Worm (Caenorhabditis elegans): ENCODE data around the gene col-113.
A peak's percentile ranks its signal among the peaks of the same experiment; 100 is the strongest.

col-113 gene

DNA sequence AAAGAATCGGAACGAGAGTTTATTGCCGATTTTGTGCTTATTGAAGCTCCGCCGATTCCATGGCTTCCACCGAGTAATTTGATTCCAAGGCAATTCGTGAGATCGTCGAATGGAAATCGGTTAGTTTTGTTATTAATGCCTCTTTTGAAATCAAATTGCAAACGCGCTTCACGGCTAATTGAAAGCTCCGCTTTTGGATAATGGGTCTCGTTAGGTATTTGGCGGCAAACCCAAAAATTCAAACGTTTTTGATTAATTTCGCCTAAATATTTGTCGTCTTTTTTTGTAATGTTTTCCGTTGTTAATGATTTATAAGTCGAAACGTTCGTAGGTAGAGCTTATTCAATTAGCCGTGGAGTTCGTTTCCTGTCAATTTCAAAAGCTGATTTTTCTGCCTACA is 7.3 kb upstream of the col-113 start:
- no peak for TF ChIP-seq nhr-237 (tag; optimal IDR thresholded peaks at IDR 0.05)
- TF ChIP-seq efl-3 (GFP tag; optimal IDR thresholded peaks at IDR 0.05): no peak
- TF ChIP-seq alr-1 (tag; optimal IDR thresholded peaks at IDR 0.05; ENCODE audit: borderline replicate concordance): no peak
- TF ChIP-seq efl-1 (optimal IDR thresholded peaks at IDR 0.05): peak in 1 of 2 experiments; percentile 92
- TF ChIP-seq efl-1 (GFP tag; optimal IDR thresholded peaks at IDR 0.05 in 1 of 2): no peak
- TF ChIP-seq dsc-1 (tag; optimal IDR thresholded peaks at IDR 0.05): no peak

DNA sequence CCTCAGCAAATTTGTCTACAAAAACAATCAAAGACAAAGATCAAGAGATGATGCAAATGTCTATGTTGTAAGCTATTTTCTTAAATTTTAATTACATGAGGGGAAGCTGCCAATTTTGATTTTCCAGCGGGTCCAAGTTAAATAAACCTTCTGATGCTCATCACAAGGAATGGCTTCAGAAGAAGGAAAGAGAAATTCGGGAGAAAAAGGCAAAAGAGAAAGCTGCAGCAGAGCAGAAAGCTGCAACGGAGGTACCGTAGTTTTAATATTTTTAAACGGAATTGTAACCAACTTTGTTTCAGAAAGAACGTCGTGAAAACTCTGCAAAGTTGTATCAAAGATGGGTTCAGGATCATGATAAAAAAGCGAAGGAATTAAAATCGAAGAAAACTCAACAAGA is 5.9 kb upstream of the col-113 start:
- TF ChIP-seq lin-13 (GFP tag; optimal IDR thresholded peaks at IDR 0.05) (no peak), sox-4 (tag; optimal IDR thresholded peaks at IDR 0.05) (no peak), alr-1 (tag; optimal IDR thresholded peaks at IDR 0.05; ENCODE audit: borderline replicate concordance) (no peak), nhr-90 (tag; optimal IDR thresholded peaks at IDR 0.05; ENCODE audit: poor library complexity) (no peak)

DNA sequence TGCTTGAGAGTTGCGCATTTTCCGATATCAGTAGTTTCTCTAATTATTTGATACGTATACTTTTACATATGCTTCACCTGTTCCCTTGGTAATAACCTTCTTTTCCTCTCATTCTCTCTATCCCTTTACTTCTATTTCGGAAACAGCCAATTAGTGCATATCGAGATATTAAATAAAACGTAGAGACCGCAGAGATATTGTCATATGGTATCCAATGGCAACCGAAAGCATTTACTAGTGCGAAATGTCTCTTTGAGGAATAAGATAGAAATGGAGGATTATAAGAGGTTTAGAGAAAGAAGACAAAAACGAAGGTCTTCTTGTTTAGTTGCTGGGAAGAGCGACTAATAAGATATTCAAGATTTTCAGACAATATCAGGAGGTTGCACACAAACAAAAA is 4.0 kb upstream of the col-113 start, which contains the start of gene maph-9:
TSS of gene maph-9 (plus strand) at position 273 of the 400 bp plus-strand sequence.
- TF ChIP-seq nhr-47 (tag; optimal IDR thresholded peaks at IDR 0.05) (peak; percentile 39), nhr-84 (tag; optimal IDR thresholded peaks at IDR 0.05) (no peak), tbx-2 (tag; optimal IDR thresholded peaks at IDR 0.05) (no peak), lsy-2 (tag; optimal IDR thresholded peaks at IDR 0.05) (peak in 1 of 2 experiments; percentile 39), dsc-1 (tag; optimal IDR thresholded peaks at IDR 0.05) (peak; percentile 50), nhr-71 (tag; optimal IDR thresholded peaks at IDR 0.05) (peak; percentile 49), nhr-20 (tag; optimal IDR thresholded peaks at IDR 0.05) (no peak), efl-1 (optimal IDR thresholded peaks at IDR 0.05) (no peak), efl-1 (GFP tag; optimal IDR thresholded peaks at IDR 0.05 in 1 of 2) (peak in 1 of 2 experiments; percentile 64), fkh-8 (tag; optimal IDR thresholded peaks at IDR 0.05) (peak; percentile 95), C16A3.4 (tag; optimal IDR thresholded peaks at IDR 0.05) (no peak), ces-1 (GFP tag; optimal IDR thresholded peaks at IDR 0.05) (no peak)

DNA sequence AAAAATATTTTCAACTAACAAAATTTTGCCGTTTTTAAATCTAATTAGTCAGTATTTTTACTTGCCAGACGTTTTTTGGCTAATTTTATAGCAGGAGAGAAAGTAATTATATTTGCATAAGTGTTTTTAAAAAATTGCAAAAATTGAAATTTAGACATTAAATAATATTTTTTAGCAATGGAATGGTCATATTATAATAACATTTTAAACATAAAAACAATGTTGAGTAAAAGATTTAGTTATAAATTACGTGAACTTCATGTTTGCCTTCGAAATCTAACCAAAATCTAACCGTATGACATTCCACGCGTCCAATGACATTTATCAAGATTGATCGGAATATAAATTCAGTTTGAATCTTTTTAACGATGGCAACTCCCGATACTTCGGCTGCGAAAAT is 2.0 kb upstream of the col-113 start, which contains the start of gene C34D4.2:
TSS of gene C34D4.2 (plus strand) at position 301 of the 400 bp plus-strand sequence.
- no peak for TF ChIP-seq zag-1 (tag; optimal IDR thresholded peaks at IDR 0.05)
- TF ChIP-seq nhr-28 (tag; optimal IDR thresholded peaks at IDR 0.05): no peak
- TF ChIP-seq fos-1 (tag; optimal IDR thresholded peaks at IDR 0.05): no peak
- TF ChIP-seq rnt-1 (tag; optimal IDR thresholded peaks at IDR 0.05): no peak

DNA sequence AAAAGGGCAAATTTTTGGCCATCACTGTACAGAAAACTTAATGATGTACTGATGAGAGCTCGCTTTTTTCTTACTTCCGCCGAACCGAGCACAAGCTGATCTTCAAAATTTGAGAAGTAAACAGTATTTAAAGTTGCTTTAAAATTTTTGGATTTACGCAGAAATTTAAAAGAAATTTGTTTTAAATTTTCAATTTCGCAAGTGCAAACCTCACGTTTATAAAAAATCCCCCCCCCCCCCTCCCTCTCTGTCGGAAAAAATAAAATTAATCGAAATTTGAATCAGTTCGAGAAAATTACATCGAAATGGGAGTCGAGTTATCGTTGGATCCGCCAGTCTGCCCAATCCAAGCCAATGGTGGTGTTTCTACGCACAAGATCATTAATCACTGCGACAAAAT is 1.1 kb upstream of the col-113 start, which contains the start of gene C34D4.3:
TSS of gene C34D4.3 (plus strand) at position 301 of the 400 bp plus-strand sequence.
- TF ChIP-seq mep-1 (tag; optimal IDR thresholded peaks at IDR 0.05): no peak
- no peak for TF ChIP-seq hlh-17 (GFP tag; optimal IDR thresholded peaks at IDR 0.05; ENCODE audit: borderline replicate concordance)
- no peak for TF ChIP-seq hlh-4 (tag; optimal IDR thresholded peaks at IDR 0.05)
- TF ChIP-seq F16B12.6 (tag; optimal IDR thresholded peaks at IDR 0.05): no peak
- no peak for TF ChIP-seq lsy-2 (tag; optimal IDR thresholded peaks at IDR 0.05)
- no peak for TF ChIP-seq C04F5.9 (tag; optimal IDR thresholded peaks at IDR 0.05)
- TF ChIP-seq ztf-11 (tag; optimal IDR thresholded peaks at IDR 0.05): no peak
- no peak for TF ChIP-seq C34B4.2 (tag; optimal IDR thresholded peaks at IDR 0.05)
- TF ChIP-seq fkh-8 (tag; optimal IDR thresholded peaks at IDR 0.05): no peak

DNA sequence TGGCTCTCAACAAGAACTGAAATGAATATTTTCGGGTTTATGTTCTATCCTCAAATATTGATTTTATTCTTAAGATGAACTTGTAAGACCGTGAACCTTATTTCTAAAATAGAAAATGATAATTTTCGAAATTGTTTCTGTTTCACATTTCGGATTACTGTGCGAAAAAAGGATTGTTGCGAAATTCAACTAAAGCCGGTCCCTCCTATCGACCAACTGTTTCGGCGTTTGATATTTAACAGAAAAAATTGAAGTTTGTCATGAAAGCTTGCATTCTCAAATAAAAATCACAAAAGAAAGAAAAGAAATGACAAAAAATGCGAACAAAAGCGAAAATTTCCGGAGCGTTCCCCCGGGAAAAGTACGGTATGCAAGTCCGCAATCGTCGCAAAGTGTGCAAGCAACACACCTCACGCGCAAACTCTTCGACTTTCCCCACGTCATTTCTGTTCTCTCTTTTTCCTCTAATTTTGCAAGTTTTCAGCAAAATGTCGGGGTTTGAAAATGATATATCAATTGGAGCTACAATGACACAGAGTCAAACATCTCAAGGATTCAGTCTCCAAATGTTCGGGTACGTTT is 3.2 kb downstream of the col-113 start, which contains the start of gene C34D4.4:
TSS of gene C34D4.4 (plus strand) at position 342 of the 582 bp plus-strand sequence.
- TF ChIP-seq nhr-71 (tag; optimal IDR thresholded peaks at IDR 0.05) (peak; percentile 36), rnt-1 (tag; optimal IDR thresholded peaks at IDR 0.05) (peak; percentile 19), fkh-8 (tag; optimal IDR thresholded peaks at IDR 0.05) (peak; percentile 31), skn-1 (tag; optimal IDR thresholded peaks at IDR 0.05) (peak; percentile 39), nhr-47 (tag; optimal IDR thresholded peaks at IDR 0.05) (peak; percentile 45), unc-130 (tag; optimal IDR thresholded peaks at IDR 0.05) (peak; percentile 22), isw-1 (GFP tag; IDR thresholded peaks at IDR 0.05) (peak; percentile 17; the same call in 1 of the 2 replicates), dpl-1 (GFP tag; optimal IDR thresholded peaks at IDR 0.05) (peak; percentile 32 to 60 (median 58)), lsy-2 (tag; optimal IDR thresholded peaks at IDR 0.05) (peak; percentile 90 to 98), mep-1 (tag; optimal IDR thresholded peaks at IDR 0.05) (peak; percentile 20), grh-1 (GFP tag; IDR thresholded peaks at IDR 0.05) (no peak), lin-13 (GFP tag; optimal IDR thresholded peaks at IDR 0.05) (peak; percentile 15), ztf-11 (tag; optimal IDR thresholded peaks at IDR 0.05) (no peak), lin-14 (GFP tag; optimal IDR thresholded peaks at IDR 0.05) (peak; percentile 53), lin-15B (tag; optimal IDR thresholded peaks at IDR 0.05) (peak; percentile 35), nhr-77 (tag; optimal IDR thresholded peaks at IDR 0.05) (no peak), blmp-1 (tag; optimal IDR thresholded peaks at IDR 0.05) (peak; percentile 65), nhr-20 (tag; optimal IDR thresholded peaks at IDR 0.05) (peak; percentile 14), ceh-90 (tag; optimal IDR thresholded peaks at IDR 0.05) (no peak), ceh-82 (tag; optimal IDR thresholded peaks at IDR 0.05) (peak in 2 of 3 experiments; percentile 3 to 48), efl-1 (optimal IDR thresholded peaks at IDR 0.05) (peak; percentile 61 to 64), efl-1 (GFP tag; optimal IDR thresholded peaks at IDR 0.05 in 1 of 2) (peak; percentile 61 to 95)

Measured in whole organism, L1 larva.